Fruit fly (Drosophila melanogaster): ENCODE data around the gene CG13033.
"Not testable (repeated sequence)": the region's sequence is repeated elsewhere in the genome, so short reads cannot be mapped to it uniquely, and the experiment has no call there.

- TF ChIP-seq CG13204 (GFP tag; optimal IDR thresholded peaks at IDR 0.05); CG32121 (GFP tag; IDR thresholded peaks at IDR 0.05); gl (tag; optimal IDR thresholded peaks at IDR 0.05): not testable (repeated sequence)
These were observed 27.8 kb upstream of the CG13033 start, which contains the start of gene Mipp1 for dm6 chr3L:16573234-16573633.

Data from whole organism, pupa.